Fruit fly (Drosophila melanogaster) S2 (cell line): ENCODE data around the gene fax.

Experiments used
- CG8478 ChIP-seq: fragments of >200 bp; optimal IDR thresholded peaks from 2 replicates; lab custom pipeline; 2018
- CTCF ChIP-seq, 2 experiments: fragments of >200 bp; optimal IDR thresholded peaks; 2 replicates each; lab custom pipeline; 2018

DNA sequence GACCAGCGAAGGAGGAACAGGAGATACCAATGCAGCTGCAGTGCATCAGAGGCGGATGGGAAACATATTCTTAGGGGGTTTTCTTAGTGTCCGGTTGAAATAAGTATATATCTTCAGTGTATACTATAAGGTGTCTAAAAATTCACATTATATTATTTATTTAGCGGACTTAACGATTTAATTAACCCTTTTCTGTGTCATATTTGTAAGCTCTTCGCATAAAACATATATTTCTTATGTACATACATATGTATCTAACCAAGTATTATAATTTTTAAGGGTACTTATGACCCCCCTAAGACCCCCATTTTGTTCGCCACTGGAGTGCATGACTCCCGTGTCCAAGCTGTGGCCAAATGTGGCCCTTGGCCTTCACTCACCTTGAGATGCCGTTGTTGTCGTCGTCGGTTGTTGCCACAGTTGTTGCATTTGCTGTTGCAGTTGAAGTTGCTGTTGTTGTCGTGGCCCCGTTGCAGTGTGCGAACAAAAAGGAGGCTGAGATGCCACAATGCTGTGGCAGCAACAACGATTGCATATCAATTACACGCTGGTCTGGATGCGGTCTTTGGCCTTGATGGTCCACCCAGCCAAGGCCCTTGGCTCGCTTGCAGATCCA, 50.3 kb downstream of the fax start:
- TF ChIP-seq CTCF (optimal IDR thresholded peaks at IDR 0.05; lab: Kevin White, UChicago) (no peak), CG8478 (lab: Kevin White, UChicago) (no peak)
